Worm (Caenorhabditis elegans) whole organism, L3 larva: Measurements from ENCODE around the gene prx-5.

Experiments
- R02D3.7 ChIP-seq: fragments of 150-350 bp; optimal IDR thresholded peaks from 2 replicates; lab custom pipeline; 2014; ENCODE audit warnings: missing biosample characterization, missing genetic modification characterization
- ZK546.5 ChIP-seq: sonication (generic microtip); optimal IDR thresholded peaks from 2 replicates; lab custom pipeline; 2017; ENCODE audit warnings: missing biosample characterization, missing genetic modification characterization
- aly-2 ChIP-seq: fragments of 150-350 bp; optimal IDR thresholded peaks from 2 replicates; lab custom pipeline; 2014; ENCODE audit warnings: missing biosample characterization, missing genetic modification characterization
- ama-1 ChIP-seq: fragments of 150-350 bp; optimal IDR thresholded peaks from 2 replicates; lab custom pipeline; 2018
- ceh-16 ChIP-seq: sonication (generic microtip); optimal IDR thresholded peaks from 2 replicates; lab custom pipeline; 2017; ENCODE audit warnings: missing biosample characterization, missing genetic modification characterization
- ceh-28 ChIP-seq: fragments of 150-350 bp; optimal IDR thresholded peaks from 2 replicates; lab custom pipeline; 2014; ENCODE audit warnings: missing biosample characterization, missing genetic modification reagents, missing genetic modification characterization
- ceh-82 ChIP-seq: fragments of 150-350 bp; optimal IDR thresholded peaks from 2 replicates; lab custom pipeline; 2014; ENCODE audit warnings: missing biosample characterization, missing genetic modification characterization
- ceh-9 ChIP-seq: sonication (generic microtip); optimal IDR thresholded peaks from 2 replicates; lab custom pipeline; 2018; ENCODE audit warnings: missing biosample characterization, missing genetic modification characterization
- daf-12 ChIP-seq: fragments of 150-350 bp; optimal IDR thresholded peaks from 2 replicates; lab custom pipeline; 2014; ENCODE audit warnings: missing biosample characterization, missing genetic modification reagents, missing genetic modification characterization
- egl-27 ChIP-seq: sonication (generic microtip); optimal IDR thresholded peaks from 4 replicates; lab custom pipeline; 2017; ENCODE audit warnings: missing biosample characterization, missing genetic modification reagents, missing genetic modification characterization
- egl-5 ChIP-seq: fragments of 150-350 bp; optimal IDR thresholded peaks from 2 replicates; lab custom pipeline; 2017; ENCODE audit warnings: missing biosample characterization, missing genetic modification reagents, missing genetic modification characterization, inconsistent platforms
- elt-1 ChIP-seq: fragments of 150-350 bp; optimal IDR thresholded peaks from 2 replicates; lab custom pipeline; 2014; ENCODE audit warnings: missing biosample characterization, missing genetic modification characterization
- elt-2 ChIP-seq: sonication (generic microtip); optimal IDR thresholded peaks from 2 replicates; lab custom pipeline; 2016; ENCODE audit warnings: missing genetic modification reagents, mild to moderate bottlenecking, missing genetic modification characterization, missing compliant biosample characterization
- elt-3 ChIP-seq, 3 experiments: fragments of 150-350 bp in 1 of 3; sonication (generic microtip) in 2 of 3; optimal IDR thresholded peaks; 2 replicates in 2 of 3; 4 replicates in 1 of 3; lab custom pipeline; 2014 to 2017; ENCODE audit warnings: missing biosample characterization in 3 of 3, missing genetic modification characterization in 3 of 3
- eor-1 ChIP-seq, 2 experiments: fragments of 150-350 bp; optimal IDR thresholded peaks; 2 replicates each; lab custom pipeline; 2014 to 2018; ENCODE audit warnings: missing biosample characterization in 2 of 2, missing genetic modification characterization in 2 of 2
- fkh-10 ChIP-seq: sonication (generic microtip); optimal IDR thresholded peaks from 2 replicates; lab custom pipeline; 2017; ENCODE audit warnings: missing biosample characterization, missing genetic modification reagents, missing genetic modification characterization
- fkh-2 ChIP-seq: fragments of 150-350 bp; optimal IDR thresholded peaks from 2 replicates; lab custom pipeline; 2014; ENCODE audit warnings: missing biosample characterization, missing genetic modification reagents, missing genetic modification characterization
- fos-1 ChIP-seq: fragments of 150-350 bp; optimal IDR thresholded peaks from 2 replicates; lab custom pipeline; 2014; ENCODE audit warnings: missing biosample characterization, missing genetic modification characterization
- hmg-11 ChIP-seq: sonication (generic microtip); optimal IDR thresholded peaks from 2 replicates; lab custom pipeline; 2016; ENCODE audit warnings: missing genetic modification characterization, missing compliant biosample characterization
- jun-1 ChIP-seq: fragments of 150-350 bp; optimal IDR thresholded peaks from 2 replicates; lab custom pipeline; 2014; ENCODE audit warnings: missing biosample characterization, missing genetic modification reagents, missing genetic modification characterization
- lin-15B ChIP-seq: fragments of 150-350 bp; optimal IDR thresholded peaks from 2 replicates; lab custom pipeline; 2014; ENCODE audit warnings: missing biosample characterization, missing genetic modification characterization
- lin-39 ChIP-seq: fragments of 150-350 bp; optimal IDR thresholded peaks from 2 replicates; lab custom pipeline; 2018; ENCODE audit warnings: missing biosample characterization, missing genetic modification reagents, missing genetic modification characterization
- lsy-12 ChIP-seq: sonication (generic microtip); optimal IDR thresholded peaks from 2 replicates; lab custom pipeline; 2016; ENCODE audit warnings: mild to moderate bottlenecking, missing genetic modification characterization, missing compliant biosample characterization
- mdl-1 ChIP-seq: fragments of 150-350 bp; optimal IDR thresholded peaks from 2 replicates; lab custom pipeline; 2014; ENCODE audit warnings: missing biosample characterization, missing genetic modification characterization
- mml-1 ChIP-seq: fragments of 150-350 bp; sonication (generic microtip); optimal IDR thresholded peaks from 3 replicates; lab custom pipeline; 2014; ENCODE audit warnings: missing biosample characterization, missing genetic modification characterization
- nfya-1 ChIP-seq: sonication (generic microtip); optimal IDR thresholded peaks from 2 replicates; lab custom pipeline; 2017; ENCODE audit warnings: missing genetic modification characterization, mild to moderate bottlenecking, missing compliant biosample characterization, antibody characterized with exemption, moderate library complexity; ENCODE audit not compliant: insufficient read depth
- nhr-11 ChIP-seq: fragments of 150-350 bp; optimal IDR thresholded peaks from 2 replicates; lab custom pipeline; 2014; ENCODE audit warnings: missing biosample characterization, missing genetic modification characterization
- nhr-12 ChIP-seq: fragments of 150-350 bp; optimal IDR thresholded peaks from 2 replicates; lab custom pipeline; 2014; ENCODE audit warnings: missing biosample characterization, missing genetic modification characterization
- nhr-23 ChIP-seq: fragments of 150-350 bp; optimal IDR thresholded peaks from 2 replicates; lab custom pipeline; 2014; ENCODE audit warnings: missing biosample characterization, missing genetic modification reagents, missing genetic modification characterization
- nhr-237 ChIP-seq: fragments of 150-350 bp; optimal IDR thresholded peaks from 2 replicates; lab custom pipeline; 2014; ENCODE audit warnings: missing biosample characterization, missing genetic modification characterization
- nhr-25 ChIP-seq: sonication (generic microtip); optimal IDR thresholded peaks from 2 replicates; lab custom pipeline; 2017; ENCODE audit warnings: missing biosample characterization, missing genetic modification characterization
- nhr-28 ChIP-seq: fragments of 150-350 bp; optimal IDR thresholded peaks from 2 replicates; lab custom pipeline; 2014; ENCODE audit warnings: missing biosample characterization, missing genetic modification characterization
- nhr-43 ChIP-seq: sonication (generic microtip); optimal IDR thresholded peaks from 2 replicates; lab custom pipeline; 2016; ENCODE audit warnings: mild to moderate bottlenecking, missing genetic modification characterization, missing compliant biosample characterization; ENCODE audit not compliant: poor library complexity, severe bottlenecking
- nhr-67 ChIP-seq: fragments of 150-350 bp; optimal IDR thresholded peaks from 2 replicates; lab custom pipeline; 2014; ENCODE audit warnings: missing biosample characterization, missing genetic modification characterization
- nhr-76 ChIP-seq: fragments of 150-350 bp; sonication (generic microtip); optimal IDR thresholded peaks from 5 replicates; lab custom pipeline; 2014; ENCODE audit warnings: missing biosample characterization, missing genetic modification characterization
- nhr-77 ChIP-seq: fragments of 150-350 bp; optimal IDR thresholded peaks from 2 replicates; lab custom pipeline; 2014; ENCODE audit warnings: missing biosample characterization, missing genetic modification characterization
- pha-4 ChIP-seq: fragments of 150-350 bp; optimal IDR thresholded peaks from 2 replicates; lab custom pipeline; 2014; ENCODE audit warnings: missing biosample characterization, missing genetic modification reagents, missing genetic modification characterization
- pqm-1 ChIP-seq: fragments of 150-350 bp; optimal IDR thresholded peaks from 2 replicates; lab custom pipeline; 2017; ENCODE audit warnings: missing biosample characterization, missing genetic modification characterization, inconsistent platforms
- sea-2 ChIP-seq: fragments of 150-350 bp; sonication (generic microtip); optimal IDR thresholded peaks from 4 replicates; lab custom pipeline; 2014; ENCODE audit warnings: missing biosample characterization, missing genetic modification reagents, missing genetic modification characterization
- skn-1 ChIP-seq: fragments of 150-350 bp; optimal IDR thresholded peaks from 2 replicates; lab custom pipeline; 2014; ENCODE audit warnings: missing biosample characterization, missing genetic modification characterization
- snpc-4 ChIP-seq: fragments of 150-350 bp; optimal IDR thresholded peaks from 2 replicates; lab custom pipeline; 2014; ENCODE audit warnings: missing biosample characterization, missing genetic modification characterization
- tbx-2 ChIP-seq: sonication (generic microtip); optimal IDR thresholded peaks from 2 replicates; lab custom pipeline; 2016; ENCODE audit warnings: mild to moderate bottlenecking, missing genetic modification characterization, missing compliant biosample characterization
- unc-39 ChIP-seq: sonication (generic microtip); optimal IDR thresholded peaks from 4 replicates; lab custom pipeline; 2017; ENCODE audit warnings: missing biosample characterization, missing genetic modification characterization
- unc-62 ChIP-seq: fragments of 150-350 bp; sonication (generic microtip); optimal IDR thresholded peaks from 4 replicates; lab custom pipeline; 2014; ENCODE audit warnings: missing biosample characterization, missing genetic modification reagents, missing genetic modification characterization
- zag-1 ChIP-seq: fragments of 150-350 bp; optimal IDR thresholded peaks from 2 replicates; lab custom pipeline; 2014; ENCODE audit warnings: missing biosample characterization, missing genetic modification characterization
- ztf-11 ChIP-seq: fragments of 150-350 bp; optimal IDR thresholded peaks from 2 replicates; lab custom pipeline; 2014; ENCODE audit warnings: missing biosample characterization, missing genetic modification characterization
- ztf-4 ChIP-seq: fragments of 150-350 bp; optimal IDR thresholded peaks from 2 replicates; lab custom pipeline; 2014; ENCODE audit warnings: missing biosample characterization, missing genetic modification characterization

Gene prx-5

ce11 chrII:8741277-8741676 lies 36.7 kb downstream of the prx-5 start:
- TF ChIP-seq egl-5 (tag; lab: Kevin White, UChicago) (peak; percentile 86), nhr-77 (no peak), lin-15B (tag; lab: Kevin White, UChicago) (no peak), nhr-25 (peak; percentile 20), tbx-2 (no peak), fkh-2 (no peak), mdl-1 (peak; percentile 64), ZK546.5 (tag; lab: Kevin White, UChicago) (no peak), nfya-1 (tag; lab: Kevin White, UChicago) (peak; percentile 26), lin-39 (tag; lab: Kevin White, UChicago) (no peak), aly-2 (tag; lab: Kevin White, UChicago) (no peak), pha-4 (tag; lab: Kevin White, UChicago) (peak; percentile 25), elt-3 (tag; optimal IDR thresholded peaks at IDR 0.05; lab: Kevin White, UChicago) (no peak), elt-2 (peak; percentile 50), ceh-16 (tag; lab: Kevin White, UChicago) (no peak)

- TF ChIP-seq ZK546.5 (tag; lab: Kevin White, UChicago) (no peak), lin-15B (tag; lab: Kevin White, UChicago) (no peak), daf-12 (tag; lab: Kevin White, UChicago) (no peak), fkh-10 (GFP tag; lab: Kevin White, UChicago) (no peak), snpc-4 (tag; lab: Kevin White, UChicago) (no peak), ceh-28 (tag; lab: Kevin White, UChicago) (no peak), ztf-11 (tag; lab: Kevin White, UChicago) (no peak), mdl-1 (peak; percentile 92), ama-1 (lab: Kevin White, UChicago) (peak; percentile 63), eor-1 (tag; optimal IDR thresholded peaks at IDR 0.05; lab: Kevin White, UChicago) (no peak), nhr-11 (tag; lab: Kevin White, UChicago) (peak; percentile 80), nfya-1 (tag; lab: Kevin White, UChicago) (peak; percentile 42), elt-3 (tag; optimal IDR thresholded peaks at IDR 0.05; lab: Kevin White, UChicago) (peak in 2 of 3 experiments; percentile 21 to 59), nhr-28 (tag; lab: Kevin White, UChicago) (no peak), unc-62 (GFP tag; lab: Kevin White, UChicago) (no peak), nhr-67 (tag; lab: Kevin White, UChicago) (no peak), ztf-4 (tag; lab: Kevin White, UChicago) (peak; percentile 31), nhr-237 (tag; lab: Kevin White, UChicago) (no peak), elt-2 (peak; percentile 72), lin-39 (tag; lab: Kevin White, UChicago) (no peak), nhr-43 (peak; percentile 95), zag-1 (tag; lab: Kevin White, UChicago) (no peak), ceh-16 (tag; lab: Kevin White, UChicago) (no peak), pha-4 (tag; lab: Kevin White, UChicago) (no peak), fos-1 (tag; lab: Kevin White, UChicago) (no peak), mml-1 (no peak), elt-1 (tag; lab: Kevin White, UChicago) (peak; percentile 82), ceh-9 (tag; lab: Kevin White, UChicago) (no peak), pqm-1 (tag; lab: Kevin White, UChicago) (peak; percentile 18), nhr-12 (tag; lab: Kevin White, UChicago) (no peak), egl-27 (peak; percentile 34), hmg-11 (tag; lab: Kevin White, UChicago) (no peak), tbx-2 (peak; percentile 52), R02D3.7 (no peak), jun-1 (peak; percentile 66), egl-5 (tag; lab: Kevin White, UChicago) (no peak), unc-39 (tag; lab: Kevin White, UChicago) (no peak), nhr-23 (tag; lab: Kevin White, UChicago) (peak; percentile 85), ceh-82 (tag; lab: Kevin White, UChicago) (no peak), nhr-76 (no peak), nhr-25 (peak; percentile 88), sea-2 (GFP tag; lab: Kevin White, UChicago) (no peak), lsy-12 (peak; percentile 4), aly-2 (tag; lab: Kevin White, UChicago) (no peak), nhr-77 (no peak), skn-1 (tag; lab: Kevin White, UChicago) (no peak), fkh-2 (no peak)
These were observed 37.6 kb downstream of the prx-5 start for ce11 chrII:8742006-8742847.
